Worm (Caenorhabditis elegans): Measurements from ENCODE around the gene F14F9.6.

F14F9.6 gene

ce11 chrV:5143785-5144184 is 2.5 kb downstream of the F14F9.6 start, which contains the start of gene srh-129:
Gene srh-129, minus strand, starts transcription at chrV:5143885.
- TF ChIP-seq ceh-13 (GFP tag; optimal IDR thresholded peaks at IDR 0.05) = no peak
- TF ChIP-seq ama-1 (optimal IDR thresholded peaks at IDR 0.05) = no peak
- TF ChIP-seq ets-7 (tag; optimal IDR thresholded peaks at IDR 0.05) = no peak
- TF ChIP-seq flt-1 (GFP tag; IDR thresholded peaks at IDR 0.05) = no peak
- no peak for TF ChIP-seq sea-1 (GFP tag; conservative IDR thresholded peaks at IDR 0.05)
- no peak for TF ChIP-seq F13C5.2 (tag; optimal IDR thresholded peaks at IDR 0.05)
- no peak for TF ChIP-seq tra-4 (tag; optimal IDR thresholded peaks at IDR 0.05)
- no peak for TF ChIP-seq pes-1 (GFP tag; IDR thresholded peaks at IDR 0.05)
- TF ChIP-seq hnd-1 (tag; optimal IDR thresholded peaks at IDR 0.05) = no peak
- TF ChIP-seq aly-1 (tag; optimal IDR thresholded peaks at IDR 0.05) = no peak
- no peak for TF ChIP-seq ceh-36 (tag; optimal IDR thresholded peaks at IDR 0.05)
- TF ChIP-seq hmg-4 (GFP tag; optimal IDR thresholded peaks at IDR 0.05) = no peak

DNA sequence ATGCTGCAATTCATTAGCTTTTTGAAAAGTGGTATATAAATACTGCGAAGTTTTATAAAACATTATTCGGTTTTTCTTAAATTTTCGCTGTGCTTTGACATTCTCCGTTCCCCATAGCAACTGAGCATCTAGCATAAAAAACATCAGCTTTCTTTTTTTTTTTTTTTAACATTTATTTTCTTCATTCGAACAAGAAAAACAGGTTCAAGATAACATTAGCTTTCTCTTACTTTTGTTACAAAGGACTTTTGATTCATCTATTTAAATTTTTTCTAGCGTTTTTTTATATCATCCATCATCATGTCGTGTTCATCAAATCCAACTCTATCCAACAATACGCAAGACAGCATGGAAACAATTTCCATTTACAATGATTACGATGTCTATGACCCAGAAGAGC is 8.4 kb downstream of the F14F9.6 start, which contains the start of gene F14F9.3:
TSS of gene F14F9.3 (plus strand) at position 301 of the 400 bp plus-strand sequence.
- TF ChIP-seq B0310.2 (tag; optimal IDR thresholded peaks at IDR 0.05) (no peak), ceh-36 (tag; optimal IDR thresholded peaks at IDR 0.05) (no peak), tbx-37 (GFP tag; conservative IDR thresholded peaks at IDR 0.05) (no peak)

DNA sequence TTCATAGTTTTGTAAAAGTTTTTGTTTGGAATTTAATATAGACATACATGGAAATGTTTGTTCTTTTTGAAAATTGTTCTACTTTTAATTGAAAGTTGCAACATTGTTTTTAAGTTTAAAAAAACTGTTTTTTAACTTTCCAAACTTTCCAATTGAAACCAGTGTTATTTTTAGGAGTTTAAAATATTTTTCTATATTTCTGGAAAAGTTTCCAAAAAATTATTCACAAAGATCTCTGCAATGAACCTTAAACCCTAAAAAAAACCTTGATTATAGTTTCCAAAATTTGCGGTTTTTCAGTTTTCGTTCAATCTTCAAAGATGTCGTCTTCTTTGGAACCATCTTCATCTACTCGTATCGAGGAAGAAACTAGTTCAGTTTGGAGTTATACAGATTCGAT is 13.9 kb downstream of the F14F9.6 start, which contains the start of gene F14F9.4:
TSS of gene F14F9.4 (plus strand) at position 301 of the 400 bp plus-strand sequence.
- no peak for TF ChIP-seq tra-4 (tag; optimal IDR thresholded peaks at IDR 0.05)
- TF ChIP-seq hmg-4 (GFP tag; optimal IDR thresholded peaks at IDR 0.05) = no peak
- TF ChIP-seq tbx-37 (GFP tag; conservative IDR thresholded peaks at IDR 0.05) = no peak
- no peak for TF ChIP-seq scrt-1 (GFP tag; IDR thresholded peaks at IDR 0.05)
- TF ChIP-seq ama-1 (optimal IDR thresholded peaks at IDR 0.05) = no peak
- TF ChIP-seq flt-1 (GFP tag; IDR thresholded peaks at IDR 0.05) = no peak
- no peak for TF ChIP-seq ets-7 (tag; optimal IDR thresholded peaks at IDR 0.05)
- TF ChIP-seq ceh-36 (tag; optimal IDR thresholded peaks at IDR 0.05) = no peak
- TF ChIP-seq pes-1 (GFP tag; IDR thresholded peaks at IDR 0.05) = no peak
- no peak for TF ChIP-seq aly-1 (tag; optimal IDR thresholded peaks at IDR 0.05)
- no peak for TF ChIP-seq F13C5.2 (tag; optimal IDR thresholded peaks at IDR 0.05)
- TF ChIP-seq ceh-13 (GFP tag; optimal IDR thresholded peaks at IDR 0.05) = no peak
- no peak for TF ChIP-seq sea-1 (GFP tag; conservative IDR thresholded peaks at IDR 0.05)
- TF ChIP-seq hnd-1 (tag; optimal IDR thresholded peaks at IDR 0.05) = no peak

ce11 chrV:5131380-5131779 is 14.9 kb downstream of the F14F9.6 start:
- TF ChIP-seq ceh-13 (GFP tag; optimal IDR thresholded peaks at IDR 0.05) = no peak
- no peak for TF ChIP-seq aly-1 (tag; optimal IDR thresholded peaks at IDR 0.05)
- TF ChIP-seq tbx-11 (GFP tag; IDR thresholded peaks at IDR 0.05) = no peak
- no peak for TF ChIP-seq flt-1 (GFP tag; IDR thresholded peaks at IDR 0.05)
- TF ChIP-seq tra-4 (tag; optimal IDR thresholded peaks at IDR 0.05) = no peak
- TF ChIP-seq sea-1 (GFP tag; conservative IDR thresholded peaks at IDR 0.05) = no peak
- TF ChIP-seq ets-7 (tag; optimal IDR thresholded peaks at IDR 0.05) = no peak

DNA sequence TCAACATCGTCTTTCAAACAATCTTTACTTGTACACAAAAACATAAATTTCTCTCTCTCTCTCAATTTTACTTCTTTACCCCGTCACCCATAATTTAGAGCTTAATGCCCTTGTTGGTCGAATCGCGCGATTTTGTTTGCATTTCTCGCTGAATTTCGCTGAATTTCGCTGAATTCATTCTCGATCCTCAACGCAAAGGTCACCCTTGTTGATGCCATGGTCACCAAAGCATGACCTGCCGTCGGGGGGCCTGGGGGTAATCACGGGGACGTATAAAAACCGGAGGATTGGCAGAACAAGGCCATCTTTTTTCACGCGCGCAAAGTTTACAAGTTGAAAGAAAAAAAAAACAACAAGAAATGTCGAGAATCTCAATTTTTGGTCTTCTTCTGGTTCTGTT is 16.3 kb downstream of the F14F9.6 start, which contains the start of gene F14F9.8:
TSS of gene F14F9.8 (plus strand) at position 301 of the 400 bp plus-strand sequence.
- TF ChIP-seq B0310.2 (tag; optimal IDR thresholded peaks at IDR 0.05) = no peak
- no peak for TF ChIP-seq hmg-4 (GFP tag; optimal IDR thresholded peaks at IDR 0.05)
- no peak for TF ChIP-seq F13C5.2 (tag; optimal IDR thresholded peaks at IDR 0.05)
- TF ChIP-seq ets-7 (tag; optimal IDR thresholded peaks at IDR 0.05) = no peak
- TF ChIP-seq hnd-1 (tag; optimal IDR thresholded peaks at IDR 0.05) = no peak
- no peak for TF ChIP-seq tra-4 (tag; optimal IDR thresholded peaks at IDR 0.05)
- TF ChIP-seq ceh-36 (tag; optimal IDR thresholded peaks at IDR 0.05) = no peak
- no peak for TF ChIP-seq scrt-1 (GFP tag; IDR thresholded peaks at IDR 0.05)

DNA sequence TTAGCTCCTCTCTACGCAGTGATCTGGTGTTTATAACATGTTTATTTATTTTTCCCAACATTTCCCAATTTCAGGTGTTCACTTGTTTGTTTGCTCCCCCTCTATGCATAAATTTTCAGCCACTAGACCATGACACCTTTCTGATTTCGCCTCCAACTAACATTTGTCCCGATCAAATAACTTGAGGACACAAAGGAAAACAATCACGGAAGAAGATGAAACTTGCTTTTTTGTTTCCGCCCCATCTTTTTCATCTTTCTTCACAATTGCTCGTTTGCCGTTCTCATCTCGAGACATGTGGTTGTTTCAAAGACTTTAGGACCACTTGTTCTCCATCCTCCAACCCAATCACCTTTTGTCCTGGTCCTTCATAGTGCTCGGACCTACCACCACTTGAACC is 19.5 kb downstream of the F14F9.6 start, which contains the start of gene F14F9.5:
TSS of gene F14F9.5 (plus strand) at position 301 of the 400 bp plus-strand sequence.
- TF ChIP-seq hmbx-1 (tag; optimal IDR thresholded peaks at IDR 0.05) = no peak

ce11 chrV:5119679-5120078 is 26.6 kb downstream of the F14F9.6 start, which contains the start of gene sid-1:
Gene sid-1, plus strand, starts transcription at chrV:5119970.
- TF ChIP-seq tbx-37 (GFP tag; conservative IDR thresholded peaks at IDR 0.05) = no peak
- TF ChIP-seq ceh-36 (tag; optimal IDR thresholded peaks at IDR 0.05) = no peak
- no peak for TF ChIP-seq aly-1 (tag; optimal IDR thresholded peaks at IDR 0.05)
- TF ChIP-seq scrt-1 (GFP tag; IDR thresholded peaks at IDR 0.05) = no peak
- TF ChIP-seq ama-1 (optimal IDR thresholded peaks at IDR 0.05) = no peak
- TF ChIP-seq ets-7 (tag; optimal IDR thresholded peaks at IDR 0.05) = no peak
- TF ChIP-seq tbx-11 (GFP tag; IDR thresholded peaks at IDR 0.05) = no peak
- TF ChIP-seq sea-1 (GFP tag; conservative IDR thresholded peaks at IDR 0.05) = no peak

DNA sequence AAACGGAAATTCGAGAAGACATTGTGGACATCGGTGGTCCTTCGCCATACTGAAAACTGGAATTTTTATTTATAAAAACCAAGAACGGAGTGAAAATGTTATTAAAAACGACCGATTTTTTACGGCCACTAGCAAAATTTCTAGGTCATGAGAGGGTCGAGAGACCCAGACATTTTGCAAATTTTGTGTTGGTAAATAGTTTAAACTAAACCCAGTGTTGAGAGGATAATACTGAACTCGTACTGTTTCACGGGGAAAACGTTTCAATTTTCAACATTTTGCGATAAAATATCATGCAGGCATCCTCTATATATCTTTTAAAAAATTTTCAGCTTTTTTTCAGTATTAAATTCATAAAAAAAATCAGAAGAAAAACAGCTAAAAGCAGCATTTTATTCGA is 27.2 kb downstream of the F14F9.6 start, which contains the start of gene C04F5.9:
TSS of gene C04F5.9 (minus strand) at position 101 of the 400 bp plus-strand sequence.
- no peak for TF ChIP-seq tbx-37 (GFP tag; conservative IDR thresholded peaks at IDR 0.05)
- no peak for TF ChIP-seq scrt-1 (GFP tag; IDR thresholded peaks at IDR 0.05)
- TF ChIP-seq hmbx-1 (tag; optimal IDR thresholded peaks at IDR 0.05) = no peak

DNA sequence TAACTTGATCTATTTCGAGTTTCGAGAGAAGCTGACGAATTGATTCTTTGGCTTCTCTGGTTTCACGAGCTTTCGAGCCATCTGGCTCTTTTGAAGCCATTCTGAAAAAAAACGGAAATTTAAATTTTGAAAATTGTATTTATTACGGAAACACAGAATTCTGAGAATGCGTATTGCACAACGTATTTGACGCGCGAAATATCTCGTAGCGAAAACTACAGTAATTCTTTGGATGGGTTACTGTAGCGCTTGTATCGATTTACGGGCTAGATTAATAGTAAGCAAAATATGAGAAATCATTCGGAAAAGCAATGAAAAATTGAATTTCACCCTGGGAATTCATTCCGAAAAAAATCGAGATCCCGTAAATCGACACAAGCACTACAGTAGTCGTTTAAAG is 32.6 kb downstream of the F14F9.6 start, which contains the start of gene C04F5.8:
TSS of gene C04F5.8 (minus strand) at position 101 of the 400 bp plus-strand sequence.
- TF ChIP-seq flt-1 (GFP tag; IDR thresholded peaks at IDR 0.05) = no peak
- TF ChIP-seq tbx-37 (GFP tag; conservative IDR thresholded peaks at IDR 0.05) = no peak
- TF ChIP-seq scrt-1 (GFP tag; IDR thresholded peaks at IDR 0.05) = no peak
- TF ChIP-seq hnd-1 (tag; optimal IDR thresholded peaks at IDR 0.05) = no peak
- no peak for TF ChIP-seq aly-1 (tag; optimal IDR thresholded peaks at IDR 0.05)
- TF ChIP-seq pes-1 (GFP tag; IDR thresholded peaks at IDR 0.05) = no peak
- TF ChIP-seq tbx-11 (GFP tag; IDR thresholded peaks at IDR 0.05) = no peak
- TF ChIP-seq sea-1 (GFP tag; conservative IDR thresholded peaks at IDR 0.05) = no peak
- TF ChIP-seq hmbx-1 (tag; optimal IDR thresholded peaks at IDR 0.05) = no peak
- no peak for TF ChIP-seq tra-4 (tag; optimal IDR thresholded peaks at IDR 0.05)
- TF ChIP-seq B0310.2 (tag; optimal IDR thresholded peaks at IDR 0.05) = no peak
- TF ChIP-seq ceh-13 (GFP tag; optimal IDR thresholded peaks at IDR 0.05) = no peak
- no peak for TF ChIP-seq ets-7 (tag; optimal IDR thresholded peaks at IDR 0.05)
- TF ChIP-seq hmg-4 (GFP tag; optimal IDR thresholded peaks at IDR 0.05) = no peak
- no peak for TF ChIP-seq ama-1 (optimal IDR thresholded peaks at IDR 0.05)
